Worm (Caenorhabditis elegans): ENCODE data around the gene ifbp-1.

- TF ChIP-seq mec-3 (tag; optimal IDR thresholded peaks at IDR 0.05; ENCODE audit: borderline replicate concordance) (no peak), elt-2 (tag; optimal IDR thresholded peaks at IDR 0.05) (no peak), nhr-11 (tag; optimal IDR thresholded peaks at IDR 0.05) (no peak), fkh-6 (tag; optimal IDR thresholded peaks at IDR 0.05) (no peak), syd-9 (tag; optimal IDR thresholded peaks at IDR 0.05) (no peak), nfya-1 (tag; optimal IDR thresholded peaks at IDR 0.05) (no peak), ama-1 (optimal IDR thresholded peaks at IDR 0.05) (no peak), che-1 (tag; optimal IDR thresholded peaks at IDR 0.05) (no peak), tbx-7 (tag; optimal IDR thresholded peaks at IDR 0.05) (no peak), K09A11.1 (tag; optimal IDR thresholded peaks at IDR 0.05; ENCODE audit: insufficient read depth) (no peak), unc-3 (GFP tag; conservative IDR thresholded peaks at IDR 0.05) (no peak), unc-3 (tag; optimal IDR thresholded peaks at IDR 0.05) (no peak), nhr-232 (tag; optimal IDR thresholded peaks at IDR 0.05) (no peak)
These were observed 21.6 kb upstream of the ifbp-1 start for ce11 chrV:13401669-13402068.
